Worm (Caenorhabditis elegans) whole organism, mixed stage, embryonic: Measurements from ENCODE around the gene ent-5.

Experiments used
- bed-3 ChIP-seq: fragments of 200-800 bp; sonication (Bioruptor generic); optimal IDR thresholded peaks from 3 replicates; lab custom pipeline; 2018; ENCODE audit warnings: mild to moderate bottlenecking, missing genetic modification characterization, moderate library complexity, missing compliant biosample characterization
- blmp-1 ChIP-seq: fragments of 150-350 bp; optimal IDR thresholded peaks from 2 replicates; lab custom pipeline; 2014; ENCODE audit warnings: missing biosample characterization, missing genetic modification characterization
- ceh-43 ChIP-seq: fragments of 200-800 bp; sonication (Bioruptor generic); optimal IDR thresholded peaks from 2 replicates; lab custom pipeline; 2018; ENCODE audit warnings: mild to moderate bottlenecking, missing genetic modification characterization, moderate library complexity, missing compliant biosample characterization
- ceh-83 ChIP-seq: fragments of 200-800 bp; sonication (Bioruptor generic); optimal IDR thresholded peaks from 2 replicates; lab custom pipeline; 2018; ENCODE audit warnings: mild to moderate bottlenecking, missing genetic modification characterization, missing compliant biosample characterization
- ces-1 ChIP-seq: fragments of 150-350 bp; optimal IDR thresholded peaks from 2 replicates; lab custom pipeline; 2014; ENCODE audit warnings: missing biosample characterization, missing genetic modification reagents, missing genetic modification characterization
- cnd-1 ChIP-seq: fragments of 200-800 bp; sonication (Bioruptor generic); optimal IDR thresholded peaks from 2 replicates; lab custom pipeline; 2018; ENCODE audit warnings: mild to moderate bottlenecking, missing genetic modification characterization, missing compliant biosample characterization
- drap-1 ChIP-seq: fragments of 200-800 bp; sonication (Bioruptor generic); optimal IDR thresholded peaks from 3 replicates; lab custom pipeline; 2018; ENCODE audit warnings: mild to moderate bottlenecking, missing genetic modification characterization, missing compliant biosample characterization
- elt-1 ChIP-seq: sonication (generic microtip); optimal IDR thresholded peaks from 2 replicates; lab custom pipeline; 2017; ENCODE audit warnings: missing genetic modification characterization, mild to moderate bottlenecking, missing compliant biosample characterization, antibody characterized with exemption, moderate library complexity, borderline replicate concordance; ENCODE audit not compliant: insufficient read depth
- elt-3 ChIP-seq: fragments of 150-350 bp; optimal IDR thresholded peaks from 2 replicates; lab custom pipeline; 2014; ENCODE audit warnings: missing biosample characterization, missing genetic modification characterization
- flh-1 ChIP-seq: fragments of 200-800 bp; sonication (Bioruptor generic); optimal IDR thresholded peaks from 2 replicates; lab custom pipeline; 2018; ENCODE audit warnings: mild to moderate bottlenecking, missing genetic modification characterization, moderate library complexity, missing compliant biosample characterization
- ham-2 ChIP-seq: fragments of 200-800 bp; sonication (Bioruptor generic); optimal IDR thresholded peaks from 2 replicates; lab custom pipeline; 2018; ENCODE audit warnings: mild to moderate bottlenecking, missing genetic modification characterization, missing compliant biosample characterization
- hlh-1 ChIP-seq: fragments of 150-350 bp; optimal IDR thresholded peaks from 2 replicates; lab custom pipeline; 2014; ENCODE audit warnings: missing biosample characterization, missing genetic modification reagents, missing genetic modification characterization
- lin-13 ChIP-seq: fragments of 150-350 bp; optimal IDR thresholded peaks from 2 replicates; lab custom pipeline; 2014; ENCODE audit warnings: missing biosample characterization, missing genetic modification characterization
- lin-32 ChIP-seq: fragments of 200-800 bp; sonication (Bioruptor generic); optimal IDR thresholded peaks from 2 replicates; lab custom pipeline; 2018; ENCODE audit warnings: mild to moderate bottlenecking, missing genetic modification characterization, missing compliant biosample characterization
- lsy-2 ChIP-seq: fragments of 150-350 bp; optimal IDR thresholded peaks from 2 replicates; lab custom pipeline; 2014; ENCODE audit warnings: missing biosample characterization, missing genetic modification characterization
- mab-5 ChIP-seq: fragments of 150-350 bp; optimal IDR thresholded peaks from 2 replicates; lab custom pipeline; 2014; ENCODE audit warnings: missing biosample characterization, missing genetic modification characterization
- mep-1 ChIP-seq: fragments of 150-350 bp; optimal IDR thresholded peaks from 2 replicates; lab custom pipeline; 2017; ENCODE audit warnings: missing biosample characterization, missing genetic modification reagents, missing genetic modification characterization, inconsistent platforms
- mls-2 ChIP-seq: sonication (generic microtip); optimal IDR thresholded peaks from 2 replicates; lab custom pipeline; 2016; ENCODE audit warnings: mild to moderate bottlenecking, missing genetic modification characterization, moderate library complexity, missing compliant biosample characterization
- nhr-237 ChIP-seq: fragments of 150-350 bp; optimal IDR thresholded peaks from 2 replicates; lab custom pipeline; 2014; ENCODE audit warnings: missing biosample characterization, missing genetic modification characterization
- nhr-28 ChIP-seq: fragments of 150-350 bp; optimal IDR thresholded peaks from 2 replicates; lab custom pipeline; 2014; ENCODE audit warnings: missing biosample characterization, missing genetic modification characterization
- nhr-76 ChIP-seq: sonication (generic microtip); optimal IDR thresholded peaks from 2 replicates; lab custom pipeline; 2017; ENCODE audit warnings: missing biosample characterization, missing genetic modification characterization
- pha-4 ChIP-seq: fragments of 150-350 bp; optimal IDR thresholded peaks from 2 replicates; lab custom pipeline; 2018; ENCODE audit warnings: missing biosample characterization, missing genetic modification reagents, missing genetic modification characterization
- sem-2 ChIP-seq: fragments of 200-800 bp; sonication (Bioruptor generic); optimal IDR thresholded peaks from 2 replicates; lab custom pipeline; 2018; ENCODE audit warnings: mild to moderate bottlenecking, missing genetic modification characterization, missing compliant biosample characterization
- snpc-4 ChIP-seq: fragments of 150-350 bp; optimal IDR thresholded peaks from 2 replicates; lab custom pipeline; 2014; ENCODE audit warnings: missing biosample characterization, missing genetic modification characterization
- sptf-1 ChIP-seq: sonication (generic microtip); optimal IDR thresholded peaks from 2 replicates; lab custom pipeline; 2017; ENCODE audit warnings: mild to moderate bottlenecking, missing genetic modification characterization, moderate library complexity, missing compliant biosample characterization
- unc-120 ChIP-seq: sonication (generic microtip); optimal IDR thresholded peaks from 2 replicates; lab custom pipeline; 2017; ENCODE audit warnings: missing genetic modification characterization, missing compliant biosample characterization; ENCODE audit not compliant: poor library complexity, severe bottlenecking
- unc-39 ChIP-seq: fragments of 150-350 bp; optimal IDR thresholded peaks from 2 replicates; lab custom pipeline; 2014; ENCODE audit warnings: missing biosample characterization, missing genetic modification characterization
- unc-62 ChIP-seq: fragments of 150-350 bp; optimal IDR thresholded peaks from 2 replicates; lab custom pipeline; 2014; ENCODE audit warnings: missing biosample characterization, missing genetic modification reagents, missing genetic modification characterization
- zip-8 ChIP-seq: fragments of 150-350 bp; optimal IDR thresholded peaks from 2 replicates; lab custom pipeline; 2014; ENCODE audit warnings: missing biosample characterization, missing genetic modification characterization
- ztf-11 ChIP-seq: fragments of 150-350 bp; optimal IDR thresholded peaks from 2 replicates; lab custom pipeline; 2014; ENCODE audit warnings: missing biosample characterization, missing genetic modification characterization

The ent-5 gene

DNA sequence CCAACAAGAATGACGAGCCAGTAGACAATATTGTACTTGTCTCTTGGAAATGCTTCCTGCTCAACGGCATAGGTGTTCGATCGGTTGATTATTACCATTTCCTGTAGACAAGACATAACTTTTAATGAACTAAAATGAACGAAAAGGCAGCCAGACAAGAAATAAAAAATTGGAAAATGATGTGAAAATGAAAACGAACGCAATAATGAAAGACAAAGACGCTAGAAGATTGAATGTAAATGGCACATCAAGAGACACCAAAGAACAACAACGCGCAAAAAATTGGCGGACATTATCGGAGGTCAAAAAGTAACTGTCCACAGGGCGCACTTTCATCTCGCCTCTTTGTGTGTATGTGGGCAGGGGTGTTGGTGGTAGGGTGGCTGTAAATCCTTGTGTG lies at the start of gene ent-5:
Gene ent-5 (minus strand): TSS at position 101 of the 400 bp plus-strand sequence.
- no peak for TF ChIP-seq elt-3 (tag; lab: Kevin White, UChicago)
- TF ChIP-seq ceh-83 (GFP tag; lab: Kevin White, UChicago): no peak
- no peak for TF ChIP-seq pha-4 (tag; lab: Kevin White, UChicago)
- TF ChIP-seq ztf-11 (tag; lab: Kevin White, UChicago): no peak
- TF ChIP-seq mab-5 (tag; lab: Kevin White, UChicago): no peak
- no peak for TF ChIP-seq drap-1 (GFP tag; lab: Kevin White, UChicago)
- no peak for TF ChIP-seq unc-39 (tag; lab: Kevin White, UChicago)
- no peak for TF ChIP-seq unc-120
- no peak for TF ChIP-seq nhr-76 (tag; lab: Kevin White, UChicago)
- TF ChIP-seq zip-8: no peak
- TF ChIP-seq hlh-1 (tag; lab: Kevin White, UChicago): no peak
- no peak for TF ChIP-seq mls-2
- no peak for TF ChIP-seq elt-1

DNA sequence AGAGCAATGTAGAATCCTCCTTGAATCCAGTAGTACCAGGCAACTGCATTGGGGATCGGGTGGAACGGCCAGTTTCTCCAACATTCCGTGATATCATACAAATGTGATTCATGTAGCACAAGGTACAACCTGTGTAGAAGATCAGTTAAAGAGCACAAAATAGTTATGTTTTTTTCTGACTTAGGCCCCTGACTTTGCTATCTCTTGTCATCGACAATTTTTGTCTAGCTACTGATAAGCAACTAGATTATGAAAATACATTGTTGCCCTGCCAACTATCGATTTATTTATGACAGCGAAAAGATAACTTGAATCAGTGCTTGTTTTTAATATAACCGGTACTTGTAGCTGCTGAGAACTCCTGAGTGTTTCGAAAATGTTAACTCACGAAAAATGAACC lies 49.3 kb upstream of the ent-5 start:
- TF ChIP-seq pha-4 (tag; lab: Kevin White, UChicago) (no peak), flh-1 (GFP tag; lab: Kevin White, UChicago) (no peak), unc-62 (no peak), nhr-28 (no peak), cnd-1 (tag; lab: Kevin White, UChicago) (no peak), snpc-4 (no peak), hlh-1 (tag; lab: Kevin White, UChicago) (no peak), elt-1 (no peak), nhr-76 (tag; lab: Kevin White, UChicago) (no peak), ceh-43 (no peak), nhr-237 (tag; lab: Kevin White, UChicago) (no peak)
- TF ChIP-seq, all 35 proteins: peak for 0

DNA sequence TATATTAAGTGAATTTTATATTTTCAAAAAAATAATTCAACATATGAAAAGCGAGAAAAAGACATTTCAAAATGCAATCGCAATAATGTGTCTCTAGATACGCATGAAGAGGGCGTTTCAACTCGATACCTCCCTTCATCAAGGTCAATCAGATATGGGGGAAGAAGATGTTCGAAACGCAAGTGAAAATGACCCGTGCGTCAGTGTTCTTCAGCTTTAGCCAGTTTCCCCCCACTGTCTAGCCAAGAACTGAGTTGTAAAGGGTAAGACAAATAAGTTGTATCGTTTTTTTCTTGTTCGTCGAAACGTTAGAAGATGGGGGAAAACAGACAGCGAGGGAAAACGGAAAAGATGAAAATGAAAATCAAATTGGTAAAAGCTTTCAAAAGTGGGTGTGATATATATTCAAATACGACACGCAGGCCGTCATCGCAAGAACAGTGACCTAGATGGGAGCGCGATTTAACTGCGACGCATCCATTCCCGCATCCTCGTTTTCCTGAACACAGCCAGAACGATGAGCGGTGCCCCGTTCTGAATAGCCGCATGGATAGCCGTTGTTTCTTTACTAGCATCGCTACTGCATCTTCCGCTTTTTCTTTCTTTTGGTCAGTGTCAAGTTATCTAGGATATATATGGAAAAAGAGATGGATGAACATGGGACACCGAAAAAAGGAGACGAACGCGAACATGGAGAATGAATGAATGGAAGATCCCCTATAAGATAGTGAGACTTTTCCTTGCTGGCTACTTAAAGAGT lies 45.8 kb upstream of the ent-5 start:
- TF ChIP-seq nhr-28 (no peak), blmp-1 (peak; percentile 28), ham-2 (GFP tag; lab: Kevin White, UChicago) (peak; percentile 93), mab-5 (tag; lab: Kevin White, UChicago) (no peak)

DNA sequence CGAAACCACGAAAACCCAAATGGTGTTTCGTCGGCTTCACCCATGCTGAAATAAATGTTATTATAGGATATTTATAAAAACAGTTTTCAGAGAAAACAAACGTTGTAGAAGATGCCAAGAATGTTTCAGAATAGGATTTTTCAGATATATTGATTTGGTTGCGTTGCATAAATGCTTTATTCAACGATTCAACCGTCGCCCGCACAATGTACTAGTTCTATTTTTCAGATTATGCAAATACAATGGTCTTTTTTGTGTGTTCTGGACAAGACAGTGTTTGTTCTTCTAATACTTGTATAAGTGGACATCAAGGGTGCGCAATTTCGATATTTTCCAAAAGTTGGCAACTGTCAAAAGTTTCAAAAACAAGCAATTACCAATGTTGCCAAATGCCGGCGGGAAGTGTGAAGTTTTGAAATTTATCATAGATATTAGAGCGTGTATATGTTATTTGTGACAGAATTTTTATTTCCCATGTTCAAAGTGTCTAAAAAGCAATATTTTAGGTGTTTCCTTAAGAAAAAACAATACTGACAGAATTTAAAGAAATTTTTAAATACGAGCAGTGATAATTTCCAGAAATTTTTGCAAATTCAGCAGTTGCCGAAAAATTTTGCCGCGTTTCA lies 42.3 kb upstream of the ent-5 start, which contains the start of gene K02G10.5:
Gene K02G10.5 (minus strand): TSS at position 51 of the 626 bp plus-strand sequence.
- TF ChIP-seq bed-3 (GFP tag; lab: Kevin White, UChicago) (no peak), drap-1 (GFP tag; lab: Kevin White, UChicago) (no peak), ceh-43 (no peak), lsy-2 (tag; lab: Kevin White, UChicago) (no peak), unc-120 (no peak), unc-39 (tag; lab: Kevin White, UChicago) (no peak), ztf-11 (tag; lab: Kevin White, UChicago) (no peak), mep-1 (tag; lab: Kevin White, UChicago) (no peak), ces-1 (GFP tag; lab: Kevin White, UChicago) (no peak)

DNA sequence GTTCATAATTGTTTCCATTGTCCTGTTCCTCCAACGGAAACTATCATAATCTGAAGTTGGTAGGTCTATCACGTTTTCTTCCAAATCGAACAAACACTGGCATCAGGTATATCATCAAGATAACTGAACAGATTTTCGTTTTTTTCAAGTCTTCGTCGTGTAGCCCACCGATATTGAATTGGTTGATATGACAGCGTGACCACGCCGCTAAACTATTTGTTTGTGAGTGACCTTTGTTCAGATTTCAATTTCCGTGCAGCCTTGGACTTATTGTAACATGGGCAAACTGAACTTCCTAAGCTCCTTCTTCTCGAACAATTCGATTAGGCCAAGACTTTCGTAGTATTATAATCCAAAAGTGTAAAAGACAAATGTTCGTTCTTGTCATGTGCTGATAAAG lies 36.6 kb upstream of the ent-5 start:
- no peak for TF ChIP-seq hlh-1 (tag; lab: Kevin White, UChicago)
- no peak for TF ChIP-seq elt-3 (tag; lab: Kevin White, UChicago)
- no peak for TF ChIP-seq nhr-28
- no peak for TF ChIP-seq lsy-2 (tag; lab: Kevin White, UChicago)
- TF ChIP-seq ham-2 (GFP tag; lab: Kevin White, UChicago): no peak
- no peak for TF ChIP-seq sem-2
- TF ChIP-seq flh-1 (GFP tag; lab: Kevin White, UChicago): no peak
- TF ChIP-seq mep-1 (tag; lab: Kevin White, UChicago): no peak
- TF ChIP-seq sptf-1: no peak
- TF ChIP-seq elt-1: no peak
- no peak for TF ChIP-seq lin-32 (GFP tag; lab: Kevin White, UChicago)
- TF ChIP-seq lin-13 (tag; lab: Kevin White, UChicago): no peak
- no peak for TF ChIP-seq bed-3 (GFP tag; lab: Kevin White, UChicago)
- no peak for TF ChIP-seq snpc-4
- no peak for TF ChIP-seq ces-1 (GFP tag; lab: Kevin White, UChicago)
- no peak for TF ChIP-seq pha-4 (tag; lab: Kevin White, UChicago)
